Fruit fly (Drosophila melanogaster) whole organism, adult: Measurements from ENCODE around the gene ppk19.

ENCODE experiments used
- CG7045 ChIP-seq: fragments of 200-800 bp; sonication (Bioruptor generic); optimal IDR thresholded peaks from 2 replicates; lab custom pipeline; 2017; ENCODE audit warnings: missing biosample characterization, mild to moderate bottlenecking, missing genetic modification characterization
- Crg-1 ChIP-seq: fragments of 200-800 bp; sonication (Bioruptor generic); optimal IDR thresholded peaks from 2 replicates; lab custom pipeline; 2016; ENCODE audit warnings: missing biosample characterization, missing genetic modification characterization
- Mnt ChIP-seq: fragments of 200-800 bp; sonication (Bioruptor generic); optimal IDR thresholded peaks from 2 replicates; lab custom pipeline; 2016; ENCODE audit warnings: missing biosample characterization, mild to moderate bottlenecking, missing genetic modification characterization
- cic ChIP-seq: fragments of 200-800 bp; sonication (Bioruptor generic); optimal IDR thresholded peaks from 2 replicates; lab custom pipeline; 2017; ENCODE audit warnings: missing biosample characterization, mild to moderate bottlenecking, missing genetic modification characterization, moderate library complexity
- kay ChIP-seq: fragments of 200-800 bp; sonication (Bioruptor generic); peaks from one replicate; lab custom pipeline; 2016; ENCODE audit warnings: missing biosample characterization, missing genetic modification characterization, borderline replicate concordance

dm6 chr3R:29690960-29691527 lies 18.8 kb downstream of the ppk19 start:
- TF ChIP-seq Mnt (GFP tag; lab: Kevin White, UChicago), result no peak
- no peak for TF ChIP-seq Crg-1 (GFP tag; lab: Kevin White, UChicago)
- TF ChIP-seq cic (GFP tag; lab: Kevin White, UChicago), result no peak
- TF ChIP-seq kay (GFP tag; lab: Kevin White, UChicago), result no peak
- no peak for TF ChIP-seq CG7045
